Worm (Caenorhabditis elegans) whole organism, L3 larva: Measurements from ENCODE around the gene T20F7.3.

Experiments used
- egl-27 ChIP-seq: sonication (generic microtip); optimal IDR thresholded peaks from 4 replicates; lab custom pipeline; 2017; ENCODE audit warnings: missing biosample characterization, missing genetic modification reagents, missing genetic modification characterization
- elt-1 ChIP-seq: fragments of 150-350 bp; optimal IDR thresholded peaks from 2 replicates; lab custom pipeline; 2014; ENCODE audit warnings: missing biosample characterization, missing genetic modification characterization
- jun-1 ChIP-seq: fragments of 150-350 bp; optimal IDR thresholded peaks from 2 replicates; lab custom pipeline; 2014; ENCODE audit warnings: missing biosample characterization, missing genetic modification reagents, missing genetic modification characterization
- nhr-237 ChIP-seq: fragments of 150-350 bp; optimal IDR thresholded peaks from 2 replicates; lab custom pipeline; 2014; ENCODE audit warnings: missing biosample characterization, missing genetic modification characterization
- nhr-76 ChIP-seq: fragments of 150-350 bp; sonication (generic microtip); optimal IDR thresholded peaks from 5 replicates; lab custom pipeline; 2014; ENCODE audit warnings: missing biosample characterization, missing genetic modification characterization
- sea-2 ChIP-seq: fragments of 150-350 bp; sonication (generic microtip); optimal IDR thresholded peaks from 4 replicates; lab custom pipeline; 2014; ENCODE audit warnings: missing biosample characterization, missing genetic modification reagents, missing genetic modification characterization
- skn-1 ChIP-seq: fragments of 150-350 bp; optimal IDR thresholded peaks from 2 replicates; lab custom pipeline; 2014; ENCODE audit warnings: missing biosample characterization, missing genetic modification characterization
- snpc-4 ChIP-seq: fragments of 150-350 bp; optimal IDR thresholded peaks from 2 replicates; lab custom pipeline; 2014; ENCODE audit warnings: missing biosample characterization, missing genetic modification characterization
- unc-39 ChIP-seq: sonication (generic microtip); optimal IDR thresholded peaks from 4 replicates; lab custom pipeline; 2017; ENCODE audit warnings: missing biosample characterization, missing genetic modification characterization
- unc-62 ChIP-seq: fragments of 150-350 bp; sonication (generic microtip); optimal IDR thresholded peaks from 4 replicates; lab custom pipeline; 2014; ENCODE audit warnings: missing biosample characterization, missing genetic modification reagents, missing genetic modification characterization

DNA sequence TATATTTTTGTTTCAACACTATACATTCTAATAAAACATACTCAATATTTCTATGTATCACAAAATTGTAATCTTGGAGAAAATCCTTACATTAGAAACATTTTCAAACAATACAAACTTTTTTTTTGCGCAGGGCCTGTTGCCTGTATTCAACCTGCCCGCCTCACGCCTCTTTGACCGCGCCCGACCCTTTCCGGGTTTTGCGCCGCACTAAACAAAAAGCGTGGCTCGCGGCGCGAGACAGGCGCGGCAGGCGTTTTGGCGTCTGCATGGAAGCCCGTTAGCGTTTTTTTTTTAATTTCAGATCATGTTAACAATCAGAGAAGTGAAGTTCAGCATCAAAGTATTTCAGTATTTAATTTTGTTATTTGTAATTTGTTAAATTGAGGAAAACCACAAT lies 17.3 kb upstream of the T20F7.3 start:
- TF ChIP-seq nhr-76 (tag; lab: Kevin White, UChicago) (no peak), unc-39 (no peak), elt-1 (tag; lab: Kevin White, UChicago) (no peak), sea-2 (GFP tag; lab: Kevin White, UChicago) (no peak), unc-62 (GFP tag; lab: Kevin White, UChicago) (no peak), egl-27 (tag; lab: Kevin White, UChicago) (no peak), snpc-4 (tag; lab: Kevin White, UChicago) (no peak), skn-1 (tag; lab: Kevin White, UChicago) (no peak), nhr-237 (tag; lab: Kevin White, UChicago) (no peak), jun-1 (tag; lab: Kevin White, UChicago) (no peak)
